Fruit fly (Drosophila melanogaster) whole organism, embryonic: ENCODE results near the gene tyn.

Experiments used
- Abd-B ChIP-seq: fragments of 200-800 bp; sonication (Bioruptor generic); optimal IDR thresholded peaks from 2 replicates; lab custom pipeline; 2018; ENCODE audit warnings: missing biosample characterization, mild to moderate bottlenecking, missing genetic modification characterization, moderate library complexity
- Aef1 ChIP-seq: fragments of 200-800 bp; sonication (Bioruptor generic); IDR thresholded peaks from 3 replicates; pipeline ENCODE4 v1.3.6; 2022; ENCODE audit warnings: missing biosample characterization, missing genetic modification characterization
- Bdp1 ChIP-seq: fragments of 200-800 bp; sonication (Bioruptor generic); optimal IDR thresholded peaks from 3 replicates; lab custom pipeline; 2016; ENCODE audit warnings: missing biosample characterization, missing genetic modification characterization
- Blimp-1 ChIP-seq: fragments of 200-800 bp; sonication (Bioruptor generic); optimal IDR thresholded peaks from 3 replicates; lab custom pipeline; 2018; ENCODE audit warnings: missing biosample characterization, missing genetic modification characterization, mild to moderate bottlenecking, moderate library complexity, missing genetic modification reagents
- CG10321 ChIP-seq: fragments of 200-800 bp; sonication (Bioruptor generic); IDR thresholded peaks from 2 replicates; pipeline ENCODE4 v1.3.6; 2022; ENCODE audit warnings: missing biosample characterization, missing genetic modification characterization
- CG11247 ChIP-seq: fragments of 200-800 bp; sonication (Bioruptor generic); IDR thresholded peaks from 2 replicates; pipeline ENCODE4 v1.3.6; 2022; ENCODE audit warnings: missing biosample characterization, missing genetic modification characterization
- CG11723 ChIP-seq: fragments of 200-800 bp; sonication (Bioruptor generic); optimal IDR thresholded peaks from 2 replicates; lab custom pipeline; 2017; ENCODE audit warnings: missing biosample characterization, mild to moderate bottlenecking, missing genetic modification characterization
- CG12071 ChIP-seq: fragments of 200-800 bp; sonication (Bioruptor generic); optimal IDR thresholded peaks from 3 replicates; lab custom pipeline; 2018; ENCODE audit warnings: missing biosample characterization, mild to moderate bottlenecking, missing genetic modification characterization
- CG12104 ChIP-seq: fragments of 200-800 bp; sonication (Bioruptor generic); optimal IDR thresholded peaks from 3 replicates; lab custom pipeline; 2016; ENCODE audit warnings: missing biosample characterization, missing genetic modification characterization
- CG13287 ChIP-seq: fragments of 200-800 bp; sonication (Bioruptor generic); IDR thresholded peaks from 2 replicates; pipeline ENCODE4 v1.3.6; 2022; ENCODE audit warnings: missing biosample characterization, missing genetic modification characterization; ENCODE audit not compliant: partially characterized antibody
- CG13624 ChIP-seq: fragments of 200-800 bp; sonication (Bioruptor generic); optimal IDR thresholded peaks from 2 replicates; lab custom pipeline; 2016; ENCODE audit warnings: missing biosample characterization, missing genetic modification characterization
- CG15696 ChIP-seq: fragments of 200-800 bp; sonication (Bioruptor generic); optimal IDR thresholded peaks from 2 replicates; lab custom pipeline; 2019; ENCODE audit warnings: missing biosample characterization, mild to moderate bottlenecking, missing genetic modification characterization, moderate library complexity
- CG18476 ChIP-seq: fragments of 200-800 bp; sonication (Bioruptor generic); optimal IDR thresholded peaks from 2 replicates; lab custom pipeline; 2016; ENCODE audit warnings: missing biosample characterization, mild to moderate bottlenecking, missing genetic modification characterization
- CG2120 ChIP-seq: fragments of 200-800 bp; sonication (Bioruptor generic); optimal IDR thresholded peaks from 3 replicates; lab custom pipeline; 2016; ENCODE audit warnings: missing biosample characterization, missing genetic modification characterization
- CG2199 ChIP-seq: fragments of 200-800 bp; sonication (Bioruptor generic); IDR thresholded peaks from 3 replicates; pipeline ENCODE4 v1.3.6; 2022; ENCODE audit warnings: missing biosample characterization, missing genetic modification characterization
- CG2712 ChIP-seq: fragments of 200-800 bp; optimal IDR thresholded peaks from 3 replicates; lab custom pipeline; 2019; ENCODE audit warnings: missing biosample characterization, mild to moderate bottlenecking, missing genetic modification characterization, moderate library complexity
- CG31388 ChIP-seq: fragments of 200-800 bp; sonication (Bioruptor generic); optimal IDR thresholded peaks from 2 replicates; lab custom pipeline; 2016; ENCODE audit warnings: missing biosample characterization, missing genetic modification characterization
- CG3281 ChIP-seq: fragments of 200-800 bp; sonication (Bioruptor generic); optimal IDR thresholded peaks from 3 replicates; lab custom pipeline; 2017; ENCODE audit warnings: missing biosample characterization, mild to moderate bottlenecking, missing genetic modification characterization
- CG34376 ChIP-seq: fragments of 200-800 bp; sonication (Bioruptor generic); optimal IDR thresholded peaks from 2 replicates; lab custom pipeline; 2018; ENCODE audit warnings: missing biosample characterization, mild to moderate bottlenecking, missing genetic modification characterization
- CG3726 ChIP-seq: fragments of 200-800 bp; sonication (Bioruptor generic); IDR thresholded peaks from 3 replicates; pipeline ENCODE4, ENCODE4 v1.3.6; 2022; ENCODE audit warnings: missing biosample characterization, missing genetic modification characterization
- CG4360 ChIP-seq: fragments of 200-800 bp; sonication (Bioruptor generic); IDR thresholded peaks from 2 replicates; pipeline ENCODE4 v1.3.6; 2022; ENCODE audit warnings: missing biosample characterization, missing genetic modification characterization
- CG4730 ChIP-seq: fragments of 200-800 bp; sonication (Bioruptor generic); IDR thresholded peaks from 2 replicates; pipeline ENCODE4 v1.3.6; 2022; ENCODE audit warnings: missing biosample characterization, missing genetic modification characterization
- CG4820 ChIP-seq: fragments of 200-800 bp; sonication (Bioruptor generic); optimal IDR thresholded peaks from 3 replicates; lab custom pipeline; 2016; ENCODE audit warnings: missing biosample characterization, missing genetic modification characterization
- CG6654 ChIP-seq: fragments of 200-800 bp; sonication (Bioruptor generic); optimal IDR thresholded peaks from 2 replicates; lab custom pipeline; 2017; ENCODE audit warnings: missing biosample characterization, mild to moderate bottlenecking, missing genetic modification characterization
- Camta ChIP-seq: fragments of 200-800 bp; sonication (Bioruptor generic); optimal IDR thresholded peaks from 2 replicates; lab custom pipeline; 2016; ENCODE audit warnings: missing biosample characterization, missing genetic modification characterization
- D ChIP-seq, 2 experiments: fragments of 200-800 bp in 1 of 2; fragments of >200 bp in 1 of 2; sonication (Bioruptor generic) in 1 of 2; optimal IDR thresholded peaks; 2 replicates in 1 of 2; 3 replicates in 1 of 2; lab custom pipeline; 2017; ENCODE audit warnings: mild to moderate bottlenecking in 1 of 2, missing biosample characterization in 1 of 2, missing genetic modification characterization in 1 of 2, missing genetic modification reagents in 1 of 2
- Drgx ChIP-seq: fragments of 200-800 bp; sonication (Bioruptor generic); IDR thresholded peaks from 2 replicates; pipeline ENCODE4 v1.3.6; 2022; ENCODE audit warnings: missing biosample characterization, missing genetic modification characterization
- Fer3 ChIP-seq: fragments of 200-800 bp; sonication (Bioruptor generic); optimal IDR thresholded peaks from 2 replicates; lab custom pipeline; 2018; ENCODE audit warnings: missing biosample characterization, mild to moderate bottlenecking, missing genetic modification characterization, moderate library complexity
- NFAT ChIP-seq: fragments of 200-800 bp; sonication (Bioruptor generic); IDR thresholded peaks from 2 replicates; pipeline ENCODE4 v1.3.6; 2022; ENCODE audit warnings: missing biosample characterization, missing genetic modification characterization
- NK7.1 ChIP-seq: fragments of 200-800 bp; sonication (Bioruptor generic); optimal IDR thresholded peaks from 3 replicates; lab custom pipeline; 2016; ENCODE audit warnings: missing biosample characterization, missing genetic modification characterization
- Neu2 ChIP-seq: fragments of 200-800 bp; sonication (Bioruptor generic); optimal IDR thresholded peaks from 3 replicates; lab custom pipeline; 2016; ENCODE audit warnings: missing biosample characterization, missing genetic modification characterization, borderline replicate concordance
- NfI ChIP-seq: fragments of 200-800 bp; sonication (Bioruptor generic); optimal IDR thresholded peaks from 3 replicates; lab custom pipeline; 2018; ENCODE audit warnings: missing biosample characterization, mild to moderate bottlenecking, missing genetic modification characterization, moderate library complexity
- Xbp1 ChIP-seq: fragments of 200-800 bp; sonication (Bioruptor generic); optimal IDR thresholded peaks from 3 replicates; lab custom pipeline; 2016; ENCODE audit warnings: missing biosample characterization, mild to moderate bottlenecking, missing genetic modification characterization
- chif ChIP-seq, 2 experiments: fragments of 200-800 bp; sonication (Bioruptor generic); optimal IDR thresholded peaks; 3 replicates each; lab custom pipeline; 2016; ENCODE audit warnings: missing biosample characterization in 2 of 2, missing genetic modification characterization in 2 of 2
- chinmo ChIP-seq: fragments of 200-800 bp; sonication (Bioruptor generic); IDR thresholded peaks from 4 replicates; pipeline ENCODE4 v1.3.6; 2022; ENCODE audit warnings: missing biosample characterization, missing genetic modification characterization; ENCODE audit not compliant: partially characterized antibody
- gcm ChIP-seq: fragments of 200-800 bp; sonication (Bioruptor generic); optimal IDR thresholded peaks from 2 replicates; lab custom pipeline; 2019; ENCODE audit warnings: missing biosample characterization, mild to moderate bottlenecking, missing genetic modification characterization, moderate library complexity
- insv ChIP-seq, 2 experiments: fragments of 200-800 bp; sonication (Bioruptor generic); optimal IDR thresholded peaks; 3 replicates each; lab custom pipeline; 2016 to 2018; ENCODE audit warnings: missing biosample characterization in 2 of 2, missing genetic modification characterization in 2 of 2
- jumu ChIP-seq: fragments of 200-800 bp; sonication (Bioruptor generic); optimal IDR thresholded peaks from 3 replicates; lab custom pipeline; 2016; ENCODE audit warnings: missing biosample characterization, missing genetic modification characterization
- luna ChIP-seq: fragments of 200-800 bp; sonication (Bioruptor generic); optimal IDR thresholded peaks from 2 replicates; lab custom pipeline; 2016; ENCODE audit warnings: missing biosample characterization, missing genetic modification characterization
- oc ChIP-seq: fragments of 200-800 bp; sonication (Bioruptor generic); optimal IDR thresholded peaks from 2 replicates; lab custom pipeline; 2018; ENCODE audit warnings: missing biosample characterization, mild to moderate bottlenecking, missing genetic modification characterization, moderate library complexity
- phol ChIP-seq: fragments of 200-800 bp; sonication (Bioruptor generic); optimal IDR thresholded peaks from 3 replicates; lab custom pipeline; 2018; ENCODE audit warnings: missing biosample characterization, mild to moderate bottlenecking, missing genetic modification characterization, moderate library complexity
- pnt ChIP-seq: fragments of 200-800 bp; sonication (Bioruptor generic); optimal IDR thresholded peaks from 3 replicates; lab custom pipeline; 2016; ENCODE audit warnings: missing biosample characterization, missing genetic modification characterization
- shn ChIP-seq: fragments of 200-800 bp; sonication (Bioruptor generic); optimal IDR thresholded peaks from 3 replicates; lab custom pipeline; 2016; ENCODE audit warnings: missing biosample characterization, missing genetic modification characterization
- slou ChIP-seq: fragments of 200-800 bp; sonication (Bioruptor generic); optimal IDR thresholded peaks from 3 replicates; lab custom pipeline; 2016; ENCODE audit warnings: missing biosample characterization, missing genetic modification characterization
- stwl ChIP-seq: fragments of 200-800 bp; sonication (Bioruptor generic); optimal IDR thresholded peaks from 3 replicates; lab custom pipeline; 2018; ENCODE audit warnings: missing biosample characterization, mild to moderate bottlenecking, missing genetic modification characterization, moderate library complexity
- twi ChIP-seq: fragments of 200-800 bp; optimal IDR thresholded peaks from 2 replicates; lab custom pipeline; 2019; ENCODE audit warnings: missing biosample characterization, mild to moderate bottlenecking, missing genetic modification characterization, moderate library complexity
- vfl ChIP-seq: fragments of 200-800 bp; sonication (Bioruptor generic); optimal IDR thresholded peaks from 2 replicates; lab custom pipeline; 2016; ENCODE audit warnings: missing biosample characterization, missing genetic modification characterization

Gene tyn

DNA sequence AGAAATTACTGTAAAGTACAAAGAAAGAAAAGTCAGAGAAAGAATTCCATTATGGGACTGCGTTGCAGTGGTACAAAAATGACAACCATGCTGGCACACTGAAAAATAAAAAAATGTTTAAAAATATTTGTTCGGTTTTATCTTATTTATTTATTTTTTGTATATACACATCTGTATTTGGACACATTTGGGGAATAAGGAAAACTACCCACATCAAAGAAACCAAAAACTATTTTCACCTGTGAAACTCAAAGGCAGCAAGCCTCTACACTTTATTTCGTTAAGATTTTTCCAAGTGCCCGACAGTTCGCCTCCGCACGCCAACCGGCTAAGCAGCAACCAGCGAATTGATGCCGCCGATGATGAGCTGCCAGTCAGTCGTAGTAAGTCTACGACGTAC lies 29.5 kb downstream of the tyn start (continued):
- TF ChIP-seq chinmo (GFP tag; lab: Robert Waterston, UW): no peak
- no peak for TF ChIP-seq CG4730
- peak; percentile 1 for TF ChIP-seq Xbp1

DNA sequence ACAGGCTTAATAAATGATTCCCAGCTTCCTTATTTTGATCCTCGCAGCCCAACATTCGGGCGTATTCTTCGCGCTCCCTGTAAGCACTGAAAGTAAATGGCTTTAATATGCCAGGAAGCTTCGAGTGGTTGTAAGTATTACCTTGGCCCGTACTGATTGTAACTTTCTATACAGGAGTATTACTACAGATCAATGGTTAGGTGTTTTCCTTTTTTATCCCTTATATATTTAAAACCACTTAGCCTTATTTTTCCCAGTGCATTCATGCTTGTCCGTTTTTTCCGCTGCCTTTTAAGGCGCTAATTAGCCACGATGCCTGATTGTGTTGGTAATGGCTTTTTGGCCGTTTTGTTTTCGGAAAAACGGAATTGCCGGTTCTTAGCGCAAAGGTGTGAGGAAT lies 33.4 kb downstream of the tyn start:
- TF ChIP-seq CG3281 (no peak), Blimp-1 (GFP tag; lab: Kevin White, UChicago) (no peak), CG31388 (GFP tag; lab: Kevin White, UChicago) (no peak), D (optimal IDR thresholded peaks at IDR 0.05; lab: Kevin White, UChicago) (no peak), D (GFP tag; optimal IDR thresholded peaks at IDR 0.05; lab: Kevin White, UChicago) (no peak), CG2120 (GFP tag; lab: Kevin White, UChicago) (no peak), Neu2 (GFP tag; lab: Kevin White, UChicago) (no peak), chif (GFP tag; optimal IDR thresholded peaks at IDR 0.05; lab: Kevin White, UChicago) (no peak), Fer3 (tag; lab: Kevin White, UChicago) (no peak), CG13287 (GFP tag; lab: Robert Waterston, UW) (no peak), CG12071 (no peak), Drgx (GFP tag; lab: Robert Waterston, UW) (no peak), CG11247 (GFP tag; lab: Robert Waterston, UW) (no peak), NK7.1 (GFP tag; lab: Kevin White, UChicago) (no peak), NFAT (GFP tag; lab: Robert Waterston, UW) (no peak), slou (GFP tag; lab: Kevin White, UChicago) (no peak), Aef1 (GFP tag; lab: Robert Waterston, UW) (no peak), pnt (GFP tag; lab: Kevin White, UChicago) (no peak), Abd-B (GFP tag; lab: Kevin White, UChicago) (no peak)

DNA sequence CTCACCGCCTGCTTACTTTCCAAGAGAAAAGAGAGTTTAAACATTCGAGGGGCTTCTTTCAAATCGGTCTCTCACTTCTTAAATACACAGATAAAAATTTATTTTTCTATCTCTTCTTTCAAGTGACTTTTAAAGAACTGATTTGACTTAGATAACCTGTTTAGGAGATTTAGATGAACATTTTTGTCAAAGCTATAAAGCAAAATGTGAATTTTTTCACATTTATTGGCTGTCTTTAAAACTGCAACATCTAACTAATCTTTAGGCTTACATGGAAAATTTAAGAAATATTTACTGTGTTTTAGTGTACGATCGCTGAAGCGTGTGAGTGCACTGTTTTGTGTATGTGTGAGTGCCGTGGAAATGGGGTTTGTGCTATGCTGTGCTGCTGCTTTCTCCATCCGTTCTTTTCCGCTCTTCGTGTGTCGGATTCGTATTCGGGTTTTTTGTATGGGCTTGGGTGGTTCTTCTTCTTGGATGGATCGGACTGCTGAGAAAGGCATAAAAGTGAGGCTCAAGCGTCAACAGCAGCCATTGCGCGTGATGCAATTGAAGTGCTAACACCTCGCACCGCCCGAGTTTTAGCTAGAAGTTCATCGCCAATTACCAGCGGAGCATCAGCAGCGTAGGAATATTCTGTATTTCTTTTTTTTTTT lies 35.6 kb downstream of the tyn start:
- peak; percentile 53 for TF ChIP-seq CG4820 (GFP tag; lab: Kevin White, UChicago)
- peak; percentile 34 for TF ChIP-seq jumu (GFP tag; lab: Kevin White, UChicago)
- peak; percentile 73 for TF ChIP-seq gcm
- 0 out of 3 replicates have a peak, but pooled peaks have one; percentile 38 for TF ChIP-seq CG3726 (GFP tag; lab: Robert Waterston, UW)
- no peak for TF ChIP-seq vfl
- no peak for TF ChIP-seq CG18476 (GFP tag; lab: Kevin White, UChicago)
- TF ChIP-seq CG2712: peak; percentile 89
- TF ChIP-seq CG13624: no peak
- peak; percentile 11 for TF ChIP-seq CG6654 (GFP tag; lab: Kevin White, UChicago)
- TF ChIP-seq CG11723 (GFP tag; lab: Kevin White, UChicago): peak; percentile 52
- no peak for TF ChIP-seq CG34376 (GFP tag; lab: Kevin White, UChicago)
- no peak for TF ChIP-seq CG10321 (GFP tag; lab: Robert Waterston, UW)
- TF ChIP-seq phol (tag; lab: Kevin White, UChicago): peak; percentile 75
- peak; percentile 75 for TF ChIP-seq CG15696 (tag; lab: Kevin White, UChicago)
- TF ChIP-seq CG12104 (GFP tag; lab: Kevin White, UChicago): peak; percentile 17
- TF ChIP-seq Camta: peak; percentile 32
- TF ChIP-seq CG2199 (GFP tag; lab: Robert Waterston, UW): peak; percentile 66; the same call in 2 of the 3 replicates
- no peak for TF ChIP-seq luna (GFP tag; lab: Kevin White, UChicago)
- TF ChIP-seq shn (GFP tag; lab: Kevin White, UChicago): peak; percentile 19
- peak; percentile 59 for TF ChIP-seq twi (tag; lab: Kevin White, UChicago)
- no peak for TF ChIP-seq CG4360 (GFP tag; lab: Robert Waterston, UW)
- TF ChIP-seq stwl (tag; lab: Kevin White, UChicago): peak; percentile 32
- TF ChIP-seq oc (tag; lab: Kevin White, UChicago): peak; percentile 28
- TF ChIP-seq NfI: peak; percentile 31
- TF ChIP-seq insv (GFP tag; optimal IDR thresholded peaks at IDR 0.05; lab: Kevin White, UChicago): no peak
- peak; percentile 0 for TF ChIP-seq Bdp1
